Worm (Caenorhabditis elegans): ENCODE data around the gene mut-14.

Gene mut-14

DNA sequence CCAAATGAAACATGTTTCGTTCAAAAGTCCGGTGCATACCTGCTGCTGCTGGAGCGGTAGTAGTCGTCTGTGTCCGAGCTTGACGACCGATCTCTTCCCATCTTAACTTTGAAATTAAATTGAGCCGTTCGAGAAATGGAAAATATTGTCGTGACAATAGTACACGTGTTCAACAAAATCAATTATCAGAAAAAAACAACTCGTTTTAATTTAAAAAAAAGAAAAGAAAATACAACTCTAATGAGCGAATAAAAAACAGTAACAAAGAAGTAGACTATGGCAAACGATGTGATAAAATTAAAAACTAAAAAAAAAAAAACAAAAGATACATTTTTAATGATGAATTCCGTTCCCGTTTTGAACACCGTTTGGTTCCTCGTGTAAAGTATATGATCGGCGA is 22.0 kb upstream of the mut-14 start, which contains the start of gene prp-39:
prp-39 (minus strand) TSS at position 101 of the 400 bp plus-strand sequence.
- no peak for TF ChIP-seq gmeb-1 (tag; optimal IDR thresholded peaks at IDR 0.05)

DNA sequence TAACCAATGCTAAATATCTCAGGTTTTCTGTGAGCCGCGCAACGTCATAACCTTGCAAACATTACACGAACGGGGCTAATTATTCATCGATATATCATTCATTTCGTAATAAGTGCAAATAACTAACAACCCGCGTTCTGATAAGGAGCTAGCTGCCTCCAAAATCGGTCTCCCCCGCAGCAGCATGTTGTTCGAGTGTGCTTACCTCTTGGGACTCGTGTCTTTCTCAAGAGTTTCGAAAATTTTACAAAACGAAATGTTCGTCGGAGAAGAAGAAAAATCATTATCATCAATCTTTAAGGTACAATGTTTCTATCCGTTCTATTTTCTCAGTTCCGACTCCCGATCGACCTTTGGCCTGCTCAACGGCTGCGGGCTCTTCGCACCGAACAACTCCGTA is 17.4 kb upstream of the mut-14 start:
- no peak for TF ChIP-seq lin-39 (tag; optimal IDR thresholded peaks at IDR 0.05)
- no peak for TF ChIP-seq zag-1 (tag; optimal IDR thresholded peaks at IDR 0.05)
- no peak for TF ChIP-seq snpc-4 (tag; optimal IDR thresholded peaks at IDR 0.05)
- TF ChIP-seq nhr-12 (tag; optimal IDR thresholded peaks at IDR 0.05) = no peak

DNA sequence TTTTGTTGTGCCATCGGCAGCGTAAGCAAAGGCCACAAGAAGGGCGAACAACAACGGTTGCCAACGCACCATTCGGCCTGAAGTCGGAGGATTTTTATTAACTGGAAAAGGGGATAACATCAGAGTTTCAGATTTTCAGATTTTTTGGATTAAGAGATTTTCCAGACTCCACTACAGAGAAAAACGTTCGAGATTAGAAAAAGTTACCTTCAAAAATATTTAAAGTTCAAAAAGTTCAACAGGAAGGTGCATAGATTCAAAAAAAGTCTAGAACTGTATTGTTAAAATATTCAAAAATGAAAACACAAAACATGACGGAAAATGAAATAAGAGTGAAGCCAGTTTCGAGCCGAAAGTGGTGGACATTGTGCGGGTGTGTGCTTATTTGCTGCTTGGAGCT is 15.5 kb upstream of the mut-14 start, which contains the start of gene pqn-13:
pqn-13 (minus strand) TSS at position 101 of the 400 bp plus-strand sequence.
- no peak for TF ChIP-seq alr-1 (tag; optimal IDR thresholded peaks at IDR 0.05)
- TF ChIP-seq elt-3 (tag; optimal IDR thresholded peaks at IDR 0.05) = no peak
- no peak for TF ChIP-seq nhr-11 (tag; optimal IDR thresholded peaks at IDR 0.05)
- no peak for TF ChIP-seq Y55F3AM.14 (GFP tag; optimal IDR thresholded peaks at IDR 0.05)
- TF ChIP-seq C34F6.9 (tag; optimal IDR thresholded peaks at IDR 0.05) = no peak
- no peak for TF ChIP-seq dmd-4 (tag; optimal IDR thresholded peaks at IDR 0.05)
- no peak for TF ChIP-seq lin-39 (tag; optimal IDR thresholded peaks at IDR 0.05)
- no peak for TF ChIP-seq gmeb-1 (tag; optimal IDR thresholded peaks at IDR 0.05)
- TF ChIP-seq sma-9 (GFP tag; optimal IDR thresholded peaks at IDR 0.05) = no peak
- no peak for TF ChIP-seq sma-9 (tag; optimal IDR thresholded peaks at IDR 0.05)
- TF ChIP-seq ama-1 (optimal IDR thresholded peaks at IDR 0.05) = no peak
- TF ChIP-seq nhr-129 (tag; optimal IDR thresholded peaks at IDR 0.05) = no peak
- TF ChIP-seq elt-1 (tag; optimal IDR thresholded peaks at IDR 0.05) = no peak
- no peak for TF ChIP-seq mbf-1 (tag; optimal IDR thresholded peaks at IDR 0.05)
- TF ChIP-seq blmp-1 (tag; optimal IDR thresholded peaks at IDR 0.05; ENCODE audit: insufficient read depth) = no peak
- TF ChIP-seq lin-13 (GFP tag; optimal IDR thresholded peaks at IDR 0.05) = no peak
- TF ChIP-seq nhr-6 (tag; optimal IDR thresholded peaks at IDR 0.05) = no peak
- no peak for TF ChIP-seq nhr-25 (tag; optimal IDR thresholded peaks at IDR 0.05)

DNA sequence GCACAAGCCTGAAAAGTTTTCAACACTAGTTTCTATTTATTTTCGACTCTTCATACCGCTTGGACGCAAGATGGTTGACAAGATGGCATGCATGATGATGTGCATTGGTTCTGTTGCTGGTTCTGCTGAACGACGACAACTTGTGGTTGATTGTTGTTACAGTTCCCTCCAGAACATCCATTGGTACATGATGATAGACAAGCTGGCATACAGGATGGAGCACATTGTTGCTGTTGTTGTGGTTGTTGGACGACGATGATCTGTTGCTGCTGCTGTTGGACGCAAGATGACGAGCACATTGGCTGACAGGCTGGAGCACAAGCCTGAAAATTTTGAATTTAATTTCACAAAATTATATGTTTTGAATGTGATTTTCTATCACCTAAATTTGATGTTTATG is 11.8 kb upstream of the mut-14 start:
- TF ChIP-seq mdl-1 (tag; optimal IDR thresholded peaks at IDR 0.05) (no peak), ZK546.5 (tag; optimal IDR thresholded peaks at IDR 0.05) (no peak), ama-1 (optimal IDR thresholded peaks at IDR 0.05) (no peak), lin-11 (tag; optimal IDR thresholded peaks at IDR 0.05) (no peak), crh-2 (tag; optimal IDR thresholded peaks at IDR 0.05) (no peak), C34F6.9 (tag; optimal IDR thresholded peaks at IDR 0.05) (no peak), elt-1 (tag; optimal IDR thresholded peaks at IDR 0.05) (no peak), zag-1 (tag; optimal IDR thresholded peaks at IDR 0.05) (no peak), unc-39 (tag; optimal IDR thresholded peaks at IDR 0.05) (no peak), nhr-11 (tag; optimal IDR thresholded peaks at IDR 0.05) (no peak), nhr-25 (tag; optimal IDR thresholded peaks at IDR 0.05) (no peak), nhr-10 (tag; optimal IDR thresholded peaks at IDR 0.05) (no peak), F13H6.1 (tag; optimal IDR thresholded peaks at IDR 0.05) (no peak), nhr-12 (tag; optimal IDR thresholded peaks at IDR 0.05) (no peak), sma-3 (GFP tag; optimal IDR thresholded peaks at IDR 0.05) (no peak), lin-13 (GFP tag; optimal IDR thresholded peaks at IDR 0.05) (no peak), ceh-82 (tag; optimal IDR thresholded peaks at IDR 0.05) (no peak)

DNA sequence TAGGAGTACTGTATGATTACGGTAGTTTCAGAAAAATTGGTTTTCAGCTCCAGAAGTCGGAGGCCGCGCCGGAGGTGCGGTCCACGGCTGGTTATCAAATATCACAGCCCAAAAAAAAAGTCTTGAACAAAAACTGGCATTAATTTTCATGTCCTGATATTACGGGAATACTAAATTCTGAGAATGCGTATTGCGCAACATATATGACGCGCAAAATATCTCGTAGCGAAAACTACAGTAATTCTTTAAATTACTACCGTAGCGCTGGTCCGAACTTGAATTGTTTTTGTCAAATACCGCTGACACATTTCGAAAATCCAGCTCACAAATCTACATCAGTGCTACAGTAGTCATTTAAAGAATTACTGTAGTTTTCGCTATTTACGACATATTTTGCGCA is 8.5 kb upstream of the mut-14 start:
- TF ChIP-seq nhr-25 (tag; optimal IDR thresholded peaks at IDR 0.05) (no peak), elt-1 (tag; optimal IDR thresholded peaks at IDR 0.05) (no peak), zag-1 (tag; optimal IDR thresholded peaks at IDR 0.05) (no peak), C34F6.9 (tag; optimal IDR thresholded peaks at IDR 0.05) (no peak), alr-1 (tag; optimal IDR thresholded peaks at IDR 0.05) (no peak), aly-2 (tag; optimal IDR thresholded peaks at IDR 0.05) (no peak), egl-27 (tag; optimal IDR thresholded peaks at IDR 0.05) (no peak), nhr-77 (tag; optimal IDR thresholded peaks at IDR 0.05) (no peak), sma-9 (GFP tag; optimal IDR thresholded peaks at IDR 0.05) (no peak), sma-9 (tag; optimal IDR thresholded peaks at IDR 0.05) (no peak), ztf-11 (tag; optimal IDR thresholded peaks at IDR 0.05) (no peak), lin-11 (tag; optimal IDR thresholded peaks at IDR 0.05) (no peak), lsy-2 (tag; optimal IDR thresholded peaks at IDR 0.05) (no peak), unc-62 (GFP tag; optimal IDR thresholded peaks at IDR 0.05) (no peak), mab-5 (tag; optimal IDR thresholded peaks at IDR 0.05) (no peak), snpc-4 (tag; optimal IDR thresholded peaks at IDR 0.05) (no peak), sma-3 (GFP tag; optimal IDR thresholded peaks at IDR 0.05) (no peak), sem-4 (tag; optimal IDR thresholded peaks at IDR 0.05) (no peak), F13H6.1 (tag; optimal IDR thresholded peaks at IDR 0.05) (no peak)
